Worm (Caenorhabditis elegans): ENCODE measurements around the gene cdh-7.

ce11 chrII:14876737-14877203 is 33.7 kb downstream of the cdh-7 start, which contains the start of gene Y53F4A.2:
- no peak for TF ChIP-seq ceh-13 (GFP tag; optimal IDR thresholded peaks at IDR 0.05)
- no peak for TF ChIP-seq flt-1 (GFP tag; IDR thresholded peaks at IDR 0.05)
- no peak for TF ChIP-seq pes-1 (GFP tag; IDR thresholded peaks at IDR 0.05)

All from whole organism, early embryonic.